Worm (Caenorhabditis elegans): ENCODE results near the gene fbxc-36.

The fbxc-36 gene

DNA sequence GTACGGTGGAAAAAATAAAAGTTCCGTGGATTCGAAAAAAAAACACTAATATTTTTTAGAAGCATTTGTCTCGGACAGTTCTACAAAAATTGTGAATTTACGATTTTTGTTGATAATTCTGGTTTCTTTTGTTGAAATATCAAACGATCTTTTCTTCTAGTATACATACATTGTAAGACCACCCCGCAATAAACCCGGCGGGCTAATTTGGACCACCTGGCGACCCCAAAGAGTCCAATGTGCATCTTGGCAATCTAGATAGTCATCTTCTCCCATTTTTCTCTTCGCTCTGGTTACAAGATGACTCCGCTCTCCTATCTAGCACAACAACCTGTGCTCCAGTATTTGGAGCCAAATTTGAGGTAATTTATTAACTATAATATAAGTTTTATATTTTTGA lies 25.0 kb upstream of the fbxc-36 start, which contains the start of gene fbxc-29:
fbxc-29 (plus strand) TSS at position 301 of the 400 bp plus-strand sequence.
- TF ChIP-seq ztf-3 (GFP tag; optimal IDR thresholded peaks at IDR 0.05) (no peak), mxl-1 (tag; optimal IDR thresholded peaks at IDR 0.05) (no peak), repo-1 (tag; optimal IDR thresholded peaks at IDR 0.05) (no peak), Y53G8AR.9 (GFP tag; conservative IDR thresholded peaks at IDR 0.05) (no peak), B0261.1 (tag; optimal IDR thresholded peaks at IDR 0.05) (no peak), lin-26 (GFP tag; IDR thresholded peaks at IDR 0.05) (no peak), B0336.3 (GFP tag; IDR thresholded peaks at IDR 0.05) (no peak), lin-54 (GFP tag; optimal IDR thresholded peaks at IDR 0.05) (no peak), Y67H2A.10 (GFP tag; conservative IDR thresholded peaks at IDR 0.05) (no peak), lsl-1 (GFP tag; optimal IDR thresholded peaks at IDR 0.05) (no peak), hsf-1 (GFP tag; IDR thresholded peaks at IDR 0.05) (no peak), attf-6 (GFP tag; IDR thresholded peaks at IDR 0.05) (no peak), ccch-3 (GFP tag; optimal IDR thresholded peaks at IDR 0.05) (no peak), nfyb-1 (GFP tag; IDR thresholded peaks at IDR 0.05) (no peak), Y95B8A.8 (GFP tag; IDR thresholded peaks at IDR 0.05) (no peak)

DNA sequence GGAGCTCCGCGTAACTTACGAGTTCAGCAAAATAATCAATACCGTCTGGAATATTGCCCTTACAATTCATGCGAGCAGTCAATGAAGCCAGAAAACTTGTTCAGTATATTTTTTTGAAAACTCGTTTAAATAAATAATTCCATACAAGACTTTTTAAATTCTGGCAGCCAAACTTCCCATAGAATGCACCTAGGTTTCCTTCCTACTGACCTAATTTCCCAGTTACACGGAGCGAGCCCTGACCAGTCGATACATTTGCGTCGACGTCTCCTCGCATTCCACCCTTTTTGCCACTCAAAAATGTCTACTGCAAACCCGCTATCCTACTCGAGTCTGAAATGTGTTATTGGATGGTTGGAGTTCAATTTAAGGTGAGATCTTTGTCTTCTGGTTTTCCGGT lies 23.5 kb upstream of the fbxc-36 start, which contains the start of gene fbxc-30:
fbxc-30 (plus strand) TSS at position 301 of the 400 bp plus-strand sequence.
- no peak for TF ChIP-seq ztf-28 (GFP tag; IDR thresholded peaks at IDR 0.05)
- no peak for TF ChIP-seq ceh-100 (GFP tag; IDR thresholded peaks at IDR 0.05)
- TF ChIP-seq sea-2 (GFP tag; IDR thresholded peaks at IDR 0.05) = no peak
- no peak for TF ChIP-seq let-607 (tag; optimal IDR thresholded peaks at IDR 0.05)
- no peak for TF ChIP-seq F10E7.11 (tag; optimal IDR thresholded peaks at IDR 0.05)
- TF ChIP-seq ZK185.1 (tag; optimal IDR thresholded peaks at IDR 0.05; ENCODE audit: poor library complexity, severe bottlenecking) = no peak
- TF ChIP-seq rec-8 (tag; optimal IDR thresholded peaks at IDR 0.05) = no peak
- TF ChIP-seq pha-4 (tag; optimal IDR thresholded peaks at IDR 0.05) = no peak
- TF ChIP-seq hmg-20 (GFP tag; IDR thresholded peaks at IDR 0.05) = no peak
- TF ChIP-seq B0336.3 (GFP tag; IDR thresholded peaks at IDR 0.05) = no peak
- no peak for TF ChIP-seq cebp-2 (GFP tag; IDR thresholded peaks at IDR 0.05)
- no peak for TF ChIP-seq let-526 (GFP tag; IDR thresholded peaks at IDR 0.05)
- TF ChIP-seq lsl-1 (GFP tag; optimal IDR thresholded peaks at IDR 0.05) = no peak
- no peak for TF ChIP-seq tbp1 (GFP tag; optimal IDR thresholded peaks at IDR 0.05)
- no peak for TF ChIP-seq Y53F4B.3 (GFP tag; IDR thresholded peaks at IDR 0.05)
- TF ChIP-seq K12H6.12 (tag; optimal IDR thresholded peaks at IDR 0.05) = no peak
- TF ChIP-seq C17E4.6 (GFP tag; IDR thresholded peaks at IDR 0.05) = no peak
- no peak for TF ChIP-seq efl-1 (GFP tag; optimal IDR thresholded peaks at IDR 0.05)

DNA sequence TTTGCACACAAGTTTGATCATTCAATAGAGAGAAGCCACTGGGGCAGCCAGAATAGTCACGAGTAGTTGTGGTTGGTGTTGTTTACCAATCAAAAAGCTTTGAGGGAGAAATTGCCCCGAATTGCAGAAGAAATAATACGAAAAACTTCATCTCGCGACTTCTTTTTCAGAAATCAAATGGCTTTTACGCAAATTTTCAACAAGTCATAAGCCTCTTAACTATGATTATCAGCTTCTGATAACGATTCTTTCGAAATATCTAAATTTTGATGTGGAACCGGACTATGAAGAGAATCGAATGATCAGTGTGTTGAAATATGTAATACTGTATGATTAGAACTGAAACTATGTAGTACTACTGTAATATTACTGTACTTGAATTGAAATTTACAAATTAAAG lies 20.5 kb upstream of the fbxc-36 start:
- TF ChIP-seq hsf-1 (GFP tag; IDR thresholded peaks at IDR 0.05) (no peak), ceh-79 (tag; optimal IDR thresholded peaks at IDR 0.05) (no peak), C17E4.6 (GFP tag; IDR thresholded peaks at IDR 0.05) (no peak), zim-3 (tag; optimal IDR thresholded peaks at IDR 0.05) (no peak), rcor-1 (GFP tag; IDR thresholded peaks at IDR 0.05) (no peak), hrde-1 (tag; optimal IDR thresholded peaks at IDR 0.05; ENCODE audit: borderline replicate concordance) (no peak), ztf-25 (GFP tag; IDR thresholded peaks at IDR 0.05) (no peak), nfya-2 (GFP tag; IDR thresholded peaks at IDR 0.05) (no peak), bed-2 (GFP tag; IDR thresholded peaks at IDR 0.05) (no peak), ztf-3 (GFP tag; optimal IDR thresholded peaks at IDR 0.05) (no peak), ztf-18 (tag; optimal IDR thresholded peaks at IDR 0.05) (no peak), madf-10 (tag; optimal IDR thresholded peaks at IDR 0.05) (no peak), K12H6.12 (tag; optimal IDR thresholded peaks at IDR 0.05) (no peak), lsl-1 (GFP tag; optimal IDR thresholded peaks at IDR 0.05) (no peak), egl-18 (GFP tag; IDR thresholded peaks at IDR 0.05) (no peak), F23B12.7 (tag; optimal IDR thresholded peaks at IDR 0.05; ENCODE audit: insufficient read depth) (no peak), ceh-40 (GFP tag; IDR thresholded peaks at IDR 0.05) (no peak)
